Fruit fly (Drosophila melanogaster): ENCODE measurements around the gene hb.
A peak's percentile ranks its signal among the peaks of the same experiment; 100 is the strongest.

Gene hb

dm6 chr3R:8668024-8668856, 29.4 kb downstream of the hb start (continued):
- TF ChIP-seq ems (GFP tag; optimal IDR thresholded peaks at IDR 0.05) (no peak), Dip3 (GFP tag; optimal IDR thresholded peaks at IDR 0.05) (no peak), ci (GFP tag; IDR thresholded peaks at IDR 0.05) (no peak), CG17361 (GFP tag; IDR thresholded peaks at IDR 0.05) (no peak), psq (GFP tag; optimal IDR thresholded peaks at IDR 0.05) (no peak), sd (tag; optimal IDR thresholded peaks at IDR 0.05) (peak; percentile 42), unc-4 (GFP tag; IDR thresholded peaks at IDR 0.05; ENCODE audit: partially characterized antibody) (peak; percentile 44; the same call in 1 of the 2 replicates), toy (GFP tag; IDR thresholded peaks at IDR 0.05) (no peak), CG1647 (GFP tag; optimal IDR thresholded peaks at IDR 0.05) (no peak)

DNA sequence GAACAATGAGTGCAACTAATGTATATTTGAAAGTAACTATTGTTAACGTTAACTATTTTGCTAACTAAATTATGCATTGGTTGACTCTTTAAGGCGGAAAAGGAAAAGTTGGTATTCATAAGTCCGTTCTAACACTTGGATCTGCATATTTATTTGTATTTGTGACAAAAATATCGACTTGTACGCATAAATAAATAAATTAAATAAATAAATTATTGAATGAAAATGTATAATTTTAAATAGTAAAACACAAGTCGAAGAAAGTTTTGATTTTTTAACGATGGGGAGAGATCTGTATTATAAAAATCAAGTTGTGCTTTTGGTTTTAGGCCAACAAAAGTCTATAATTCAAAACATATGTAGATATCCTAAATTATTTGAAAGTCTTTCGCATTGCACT, 30.1 kb downstream of the hb start, which contains the start of gene CG8036:
TSS of gene CG8036 (plus strand) at position 301 of the 400 bp plus-strand sequence.
- TF ChIP-seq CG32767 (GFP tag; IDR thresholded peaks at IDR 0.05) (no peak), Awh (GFP tag; IDR thresholded peaks at IDR 0.05) (no peak), CG33557 (GFP tag; optimal IDR thresholded peaks at IDR 0.05) (no peak), Trl (optimal IDR thresholded peaks at IDR 0.05) (no peak), Trl (GFP tag; optimal IDR thresholded peaks at IDR 0.05) (no peak), bbx (GFP tag; IDR thresholded peaks at IDR 0.05; ENCODE audit: partially characterized antibody) (no peak), CG32772 (GFP tag; IDR thresholded peaks at IDR 0.05) (no peak), fru (optimal IDR thresholded peaks at IDR 0.05) (no peak), CG15011 (GFP tag; optimal IDR thresholded peaks at IDR 0.05) (no peak), dpn (GFP tag; optimal IDR thresholded peaks at IDR 0.05) (no peak), ci (GFP tag; IDR thresholded peaks at IDR 0.05) (no peak), luna (GFP tag; optimal IDR thresholded peaks at IDR 0.05) (no peak), Hr78 (GFP tag; optimal IDR thresholded peaks at IDR 0.05) (no peak), mam (GFP tag; optimal IDR thresholded peaks at IDR 0.05) (no peak), CG11504 (tag; optimal IDR thresholded peaks at IDR 0.05) (no peak), CG30431 (GFP tag; optimal IDR thresholded peaks at IDR 0.05) (no peak)

DNA sequence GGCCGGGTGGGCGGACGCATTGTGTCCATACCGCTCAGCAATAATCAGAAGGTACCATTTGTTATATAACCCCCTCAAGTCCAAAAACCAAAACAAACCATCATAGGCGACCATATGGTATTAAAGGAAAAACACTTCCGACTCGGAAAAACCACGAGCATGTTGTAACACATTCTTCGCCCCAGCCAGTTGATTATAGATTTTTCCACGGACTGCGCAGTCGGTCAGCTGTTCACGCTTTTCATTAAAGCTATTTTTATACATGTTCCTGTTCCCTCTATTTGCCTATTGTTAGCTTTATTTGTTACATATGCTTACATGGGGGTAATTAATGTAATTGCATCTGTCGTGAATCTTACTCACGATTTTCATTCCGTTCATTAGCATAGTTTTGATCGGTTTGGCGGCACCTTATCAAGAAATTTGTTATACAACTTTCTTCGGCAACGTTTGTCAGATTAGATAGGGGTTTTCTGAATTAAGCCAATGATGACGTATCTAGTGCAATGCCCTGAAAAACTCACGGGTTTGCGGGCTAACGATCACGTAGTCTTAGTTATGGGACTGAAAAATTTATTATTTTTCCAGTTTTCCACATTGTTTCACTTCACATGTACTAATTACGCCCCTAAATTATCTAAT, 32.8 kb downstream of the hb start:
- TF ChIP-seq nau (GFP tag; optimal IDR thresholded peaks at IDR 0.05) (peak; percentile 2), sqz (GFP tag; optimal IDR thresholded peaks at IDR 0.05) (no peak), CG4360 (GFP tag; IDR thresholded peaks at IDR 0.05) (no peak), CG12236 (GFP tag; optimal IDR thresholded peaks at IDR 0.05) (no peak), CG12769 (tag; optimal IDR thresholded peaks at IDR 0.05) (peak; percentile 0), ara (GFP tag; IDR thresholded peaks at IDR 0.05) (no peak), sug (tag; optimal IDR thresholded peaks at IDR 0.05) (peak; percentile 2), onecut (GFP tag; IDR thresholded peaks at IDR 0.05) (peak; percentile 99), CG1024 (GFP tag; IDR thresholded peaks at IDR 0.05) (no peak), Pdp1 (GFP tag; optimal IDR thresholded peaks at IDR 0.05) (peak in 1 of 2 experiments; percentile 96), CG7745 (tag; optimal IDR thresholded peaks at IDR 0.05) (peak; percentile 30), nerfin-1 (tag; optimal IDR thresholded peaks at IDR 0.05) (no peak), twi (tag; optimal IDR thresholded peaks at IDR 0.05) (peak; percentile 46), slbo (GFP tag; IDR thresholded peaks at IDR 0.05) (no peak), CG14965 (GFP tag; optimal IDR thresholded peaks at IDR 0.05; ENCODE audit: borderline replicate concordance) (no peak), CG10431 (GFP tag; optimal IDR thresholded peaks at IDR 0.05) (peak; percentile 76), Nf-YC (tag; optimal IDR thresholded peaks at IDR 0.05) (no peak), Scr (GFP tag; IDR thresholded peaks at IDR 0.05; ENCODE audit: partially characterized antibody) (no peak), exex (tag; optimal IDR thresholded peaks at IDR 0.05) (peak; percentile 38), Vsx1 (GFP tag; optimal IDR thresholded peaks at IDR 0.05) (peak; percentile 41), sd (tag; optimal IDR thresholded peaks at IDR 0.05) (peak; percentile 54)

Data from whole organism, embryonic.